Worm (Caenorhabditis elegans): Measurements from ENCODE around the gene M117.1.

Gene M117.1

ce11 chrIV:11809708-11810114, 4.3 kb upstream of the M117.1 start (continued):
- no peak for TF ChIP-seq ZK546.5 (tag; optimal IDR thresholded peaks at IDR 0.05)
- TF ChIP-seq lin-39 (tag; optimal IDR thresholded peaks at IDR 0.05): peak; percentile 78
- no peak for TF ChIP-seq ama-1 (optimal IDR thresholded peaks at IDR 0.05)
- TF ChIP-seq nhr-76 (tag; optimal IDR thresholded peaks at IDR 0.05): no peak
- TF ChIP-seq daf-12 (tag; optimal IDR thresholded peaks at IDR 0.05): no peak

ce11 chrIV:11812017-11812416, 2.0 kb upstream of the M117.1 start:
- TF ChIP-seq elt-3 (tag; optimal IDR thresholded peaks at IDR 0.05): no peak
- no peak for TF ChIP-seq skn-1 (tag; optimal IDR thresholded peaks at IDR 0.05)
- TF ChIP-seq nhr-23 (tag; optimal IDR thresholded peaks at IDR 0.05): peak; percentile 41
- no peak for TF ChIP-seq aly-2 (tag; optimal IDR thresholded peaks at IDR 0.05)
- TF ChIP-seq sea-2 (GFP tag; optimal IDR thresholded peaks at IDR 0.05): no peak
- TF ChIP-seq nhr-28 (tag; optimal IDR thresholded peaks at IDR 0.05): no peak

ce11 chrIV:11820067-11820913, 6.2 kb downstream of the M117.1 start:
- TF ChIP-seq zag-1 (tag; optimal IDR thresholded peaks at IDR 0.05): no peak
- no peak for TF ChIP-seq lsy-12 (tag; optimal IDR thresholded peaks at IDR 0.05)
- TF ChIP-seq ama-1 (optimal IDR thresholded peaks at IDR 0.05): peak; percentile 88
- TF ChIP-seq elt-3 (tag; optimal IDR thresholded peaks at IDR 0.05): no peak
- TF ChIP-seq unc-62 (GFP tag; optimal IDR thresholded peaks at IDR 0.05): no peak
- no peak for TF ChIP-seq egl-27 (tag; optimal IDR thresholded peaks at IDR 0.05)
- TF ChIP-seq aly-2 (tag; optimal IDR thresholded peaks at IDR 0.05): no peak
- TF ChIP-seq unc-39 (tag; optimal IDR thresholded peaks at IDR 0.05): no peak
- TF ChIP-seq nhr-23 (tag; optimal IDR thresholded peaks at IDR 0.05): no peak
- peak; percentile 28 for TF ChIP-seq nhr-11 (tag; optimal IDR thresholded peaks at IDR 0.05)
- no peak for TF ChIP-seq nfya-1 (tag; optimal IDR thresholded peaks at IDR 0.05; ENCODE audit: insufficient read depth)
- no peak for TF ChIP-seq fkh-2 (tag; optimal IDR thresholded peaks at IDR 0.05)
- TF ChIP-seq ZK546.5 (tag; optimal IDR thresholded peaks at IDR 0.05): no peak
- no peak for TF ChIP-seq snpc-4 (tag; optimal IDR thresholded peaks at IDR 0.05)
- no peak for TF ChIP-seq R02D3.7 (tag; optimal IDR thresholded peaks at IDR 0.05)
- TF ChIP-seq nhr-43 (tag; optimal IDR thresholded peaks at IDR 0.05; ENCODE audit: poor library complexity, severe bottlenecking): no peak
- no peak for TF ChIP-seq ztf-4 (tag; optimal IDR thresholded peaks at IDR 0.05)
- TF ChIP-seq ceh-16 (tag; optimal IDR thresholded peaks at IDR 0.05): no peak
- TF ChIP-seq nhr-25 (tag; optimal IDR thresholded peaks at IDR 0.05): peak; percentile 25
- TF ChIP-seq nhr-67 (tag; optimal IDR thresholded peaks at IDR 0.05): no peak
- TF ChIP-seq nhr-28 (tag; optimal IDR thresholded peaks at IDR 0.05): no peak
- TF ChIP-seq elt-2 (tag; optimal IDR thresholded peaks at IDR 0.05): peak; percentile 0
- TF ChIP-seq pha-4 (tag; optimal IDR thresholded peaks at IDR 0.05): no peak
- TF ChIP-seq ceh-9 (tag; optimal IDR thresholded peaks at IDR 0.05): no peak
- TF ChIP-seq sea-2 (GFP tag; optimal IDR thresholded peaks at IDR 0.05): no peak
- no peak for TF ChIP-seq skn-1 (tag; optimal IDR thresholded peaks at IDR 0.05)
- no peak for TF ChIP-seq mml-1 (tag; optimal IDR thresholded peaks at IDR 0.05)
- no peak for TF ChIP-seq fos-1 (tag; optimal IDR thresholded peaks at IDR 0.05)
- TF ChIP-seq elt-1 (tag; optimal IDR thresholded peaks at IDR 0.05): no peak
- TF ChIP-seq lin-15B (tag; optimal IDR thresholded peaks at IDR 0.05): no peak
- no peak for TF ChIP-seq nhr-237 (tag; optimal IDR thresholded peaks at IDR 0.05)
- TF ChIP-seq nhr-12 (tag; optimal IDR thresholded peaks at IDR 0.05): no peak
- no peak for TF ChIP-seq ceh-28 (tag; optimal IDR thresholded peaks at IDR 0.05)
- TF ChIP-seq daf-12 (tag; optimal IDR thresholded peaks at IDR 0.05): no peak
- no peak for TF ChIP-seq jun-1 (tag; optimal IDR thresholded peaks at IDR 0.05)
